Worm (Caenorhabditis elegans) whole organism, L2 larva: Measurements from ENCODE around the gene C23G10.7.

Source experiments
- ceh-16 ChIP-seq: fragments of 150-350 bp; optimal IDR thresholded peaks from 2 replicates; lab custom pipeline; 2014; ENCODE audit warnings: missing biosample characterization, missing genetic modification characterization
- crh-2 ChIP-seq: sonication (generic microtip); optimal IDR thresholded peaks from 2 replicates; lab custom pipeline; 2017; ENCODE audit warnings: missing biosample characterization, missing genetic modification characterization
- egl-27 ChIP-seq: sonication (generic microtip); optimal IDR thresholded peaks from 3 replicates; lab custom pipeline; 2017; ENCODE audit warnings: missing biosample characterization, missing genetic modification reagents, missing genetic modification characterization
- elt-1 ChIP-seq: fragments of 150-350 bp; optimal IDR thresholded peaks from 2 replicates; lab custom pipeline; 2014; ENCODE audit warnings: missing biosample characterization, missing genetic modification characterization
- lin-13 ChIP-seq: fragments of 150-350 bp; optimal IDR thresholded peaks from 2 replicates; lab custom pipeline; 2014; ENCODE audit warnings: missing biosample characterization, missing genetic modification reagents, missing genetic modification characterization
- skn-1 ChIP-seq: sonication (generic microtip); optimal IDR thresholded peaks from 2 replicates; lab custom pipeline; 2017; ENCODE audit warnings: missing biosample characterization, missing genetic modification characterization
- unc-39 ChIP-seq: fragments of 150-350 bp; optimal IDR thresholded peaks from 2 replicates; lab custom pipeline; 2014; ENCODE audit warnings: missing biosample characterization, missing genetic modification characterization
- ztf-11 ChIP-seq: sonication (generic microtip); optimal IDR thresholded peaks from 2 replicates; lab custom pipeline; 2017; ENCODE audit warnings: missing biosample characterization, missing genetic modification characterization

DNA sequence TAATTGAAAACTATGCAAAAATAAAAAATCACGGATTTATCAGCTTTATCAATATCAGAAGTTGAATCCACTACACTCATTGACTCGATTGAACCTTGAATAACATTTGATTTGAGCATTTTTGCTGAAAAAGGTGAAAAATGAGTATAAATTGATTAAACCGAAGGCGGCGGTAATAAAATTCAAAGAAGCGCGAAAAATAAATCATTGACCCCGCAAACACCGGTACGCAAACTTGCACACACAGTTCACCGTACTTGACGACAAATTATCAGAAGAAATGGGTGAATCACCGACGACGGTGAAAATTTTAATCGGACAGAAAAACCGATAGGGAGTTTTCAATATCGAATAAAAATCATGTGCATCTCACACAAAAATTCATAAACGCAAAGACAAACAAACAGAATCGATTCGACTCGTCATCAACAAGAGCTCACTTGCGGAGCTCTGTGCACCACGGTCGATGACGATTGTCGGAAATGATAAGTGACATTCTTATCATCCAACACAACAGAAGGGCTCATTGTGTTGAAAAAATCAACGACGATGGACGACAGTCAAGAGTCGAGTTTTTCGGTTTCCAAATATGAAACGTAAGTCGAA lies 48.6 kb downstream of the C23G10.7 start, which contains the start of the genes wht-7 and Y42G9A.1:
- TF ChIP-seq unc-39 (tag; lab: Kevin White, UChicago) (no peak), lin-13 (GFP tag; lab: Kevin White, UChicago) (no peak), ceh-16 (tag; lab: Kevin White, UChicago) (no peak), skn-1 (tag; lab: Kevin White, UChicago) (no peak), crh-2 (no peak), egl-27 (no peak), elt-1 (tag; lab: Kevin White, UChicago) (no peak), ztf-11 (tag; lab: Kevin White, UChicago) (no peak)
